Worm (Caenorhabditis elegans) whole organism, young adult: ENCODE results near the gene C56E6.7.

ENCODE experiments used
- B0019.2 ChIP-seq: fragments of 200-800 bp; sonication (Bioruptor generic); conservative IDR thresholded peaks from 2 replicates; pipeline ENCODE4 v1.3.6; 2022; ENCODE audit warnings: missing genetic modification reagents, missing genetic modification characterization, missing compliant biosample characterization
- D2030.7 ChIP-seq: fragments of 200-800 bp; sonication (Bioruptor generic); IDR thresholded peaks from 2 replicates; pipeline ENCODE4 v1.3.6; 2022; ENCODE audit warnings: missing genetic modification reagents, missing genetic modification characterization, missing compliant biosample characterization
- F10E7.11 ChIP-seq: sonication (generic microtip); optimal IDR thresholded peaks from 2 replicates; lab custom pipeline; 2017; ENCODE audit warnings: mild to moderate bottlenecking, missing genetic modification characterization, moderate library complexity, missing compliant biosample characterization
- F33H1.4 ChIP-seq: fragments of 200-800 bp; sonication (Bioruptor generic); IDR thresholded peaks from 2 replicates; pipeline ENCODE4 v1.3.6; 2022; ENCODE audit warnings: missing genetic modification reagents, missing genetic modification characterization, missing compliant biosample characterization
- F52B5.7 ChIP-seq: sonication (generic microtip); optimal IDR thresholded peaks from 2 replicates; lab custom pipeline; 2016; ENCODE audit warnings: mild to moderate bottlenecking, missing genetic modification characterization, missing compliant biosample characterization
- F57C9.4 ChIP-seq: sonication (generic microtip); optimal IDR thresholded peaks from 2 replicates; lab custom pipeline; 2017; ENCODE audit warnings: mild to moderate bottlenecking, missing genetic modification characterization, missing compliant biosample characterization
- T07F8.4 ChIP-seq: sonication (generic microtip); optimal IDR thresholded peaks from 2 replicates; lab custom pipeline; 2016; ENCODE audit warnings: mild to moderate bottlenecking, missing genetic modification characterization, moderate library complexity, missing compliant biosample characterization
- T26A5.8 ChIP-seq: sonication (generic microtip); optimal IDR thresholded peaks from 2 replicates; lab custom pipeline; 2016; ENCODE audit warnings: missing genetic modification characterization, missing compliant biosample characterization
- Y53G8AR.9 ChIP-seq: fragments of 200-800 bp; sonication (Bioruptor generic); conservative IDR thresholded peaks from 2 replicates; pipeline ENCODE4 v1.3.6; 2022; ENCODE audit warnings: missing genetic modification reagents, missing genetic modification characterization, missing compliant biosample characterization
- Y56A3A.18 ChIP-seq: fragments of 200-800 bp; sonication (Bioruptor generic); IDR thresholded peaks from 2 replicates; pipeline ENCODE4 v1.3.6; 2022; ENCODE audit warnings: missing genetic modification reagents, missing genetic modification characterization, missing compliant biosample characterization
- ZK185.1 ChIP-seq: sonication (generic microtip); optimal IDR thresholded peaks from 2 replicates; lab custom pipeline; 2016; ENCODE audit warnings: mild to moderate bottlenecking, missing genetic modification characterization, missing compliant biosample characterization; ENCODE audit not compliant: poor library complexity, severe bottlenecking
- akir-1 ChIP-seq: fragments of 200-800 bp; sonication (Bioruptor generic); optimal IDR thresholded peaks from 2 replicates; lab custom pipeline; 2018; ENCODE audit warnings: mild to moderate bottlenecking, missing genetic modification characterization, moderate library complexity, missing compliant biosample characterization
- attf-3 ChIP-seq: fragments of 200-800 bp; sonication (Bioruptor generic); conservative IDR thresholded peaks from 2 replicates; pipeline ENCODE4 v1.3.6; 2022; ENCODE audit warnings: missing genetic modification reagents, missing genetic modification characterization, missing compliant biosample characterization
- attf-6 ChIP-seq: fragments of 200-800 bp; sonication (Bioruptor generic); IDR thresholded peaks from 2 replicates; pipeline ENCODE4 v1.3.6; 2022; ENCODE audit warnings: missing genetic modification reagents, missing genetic modification characterization, missing compliant biosample characterization
- bed-1 ChIP-seq: fragments of 200-800 bp; sonication (Bioruptor generic); IDR thresholded peaks from 2 replicates; pipeline ENCODE4 v1.3.6; 2022; ENCODE audit warnings: missing genetic modification reagents, missing genetic modification characterization, missing compliant biosample characterization
- ccch-3 ChIP-seq: fragments of 200-800 bp; sonication (Bioruptor generic); optimal IDR thresholded peaks from 2 replicates; lab custom pipeline; 2018; ENCODE audit warnings: mild to moderate bottlenecking, missing genetic modification characterization, missing compliant biosample characterization
- cebp-1 ChIP-seq, 2 experiments: fragments of 200-800 bp in 1 of 2; sonication (Bioruptor generic) in 1 of 2; sonication (generic microtip) in 1 of 2; IDR thresholded peaks in 1 of 2; optimal IDR thresholded peaks in 1 of 2; 2 replicates each; pipeline versions ENCODE4 v1.3.6 to Lab custom; 2017 to 2022; ENCODE audit warnings: missing compliant biosample characterization in 2 of 2, missing genetic modification characterization in 2 of 2, mild to moderate bottlenecking in 1 of 2, missing genetic modification reagents in 1 of 2, moderate library complexity in 1 of 2
- ceh-58 ChIP-seq: fragments of 200-800 bp; sonication (Bioruptor generic); IDR thresholded peaks from 2 replicates; pipeline ENCODE4 v1.3.6; 2022; ENCODE audit warnings: missing genetic modification characterization, missing compliant biosample characterization
- dox-1 ChIP-seq: fragments of 200-800 bp; sonication (Bioruptor generic); IDR thresholded peaks from 2 replicates; pipeline ENCODE4 v1.3.6; 2022; ENCODE audit warnings: missing genetic modification reagents, missing genetic modification characterization, missing compliant biosample characterization
- dpff-1 ChIP-seq: sonication (generic microtip); optimal IDR thresholded peaks from 2 replicates; lab custom pipeline; 2017; ENCODE audit warnings: mild to moderate bottlenecking, missing genetic modification characterization, missing compliant biosample characterization
- dpl-1 ChIP-seq: fragments of 150-350 bp; optimal IDR thresholded peaks from 2 replicates; lab custom pipeline; 2014; ENCODE audit warnings: missing biosample characterization, missing genetic modification reagents, missing genetic modification characterization
- egrh-3 ChIP-seq: fragments of 200-800 bp; sonication (Bioruptor generic); IDR thresholded peaks from 2 replicates; pipeline ENCODE4 v1.3.6; 2022; ENCODE audit warnings: missing genetic modification reagents, missing genetic modification characterization, missing compliant biosample characterization
- gei-17 ChIP-seq: fragments of 200-800 bp; sonication (Bioruptor generic); optimal IDR thresholded peaks from 2 replicates; lab custom pipeline; 2018; ENCODE audit warnings: mild to moderate bottlenecking, missing genetic modification characterization, missing compliant biosample characterization
- hlh-26 ChIP-seq: fragments of 200-800 bp; sonication (Bioruptor generic); conservative IDR thresholded peaks from 2 replicates; pipeline ENCODE4 v1.3.6; 2022; ENCODE audit warnings: missing genetic modification reagents, missing genetic modification characterization, missing compliant biosample characterization
- hrde-1 ChIP-seq: sonication (generic microtip); optimal IDR thresholded peaks from 2 replicates; lab custom pipeline; 2016; ENCODE audit warnings: missing genetic modification characterization, mild to moderate bottlenecking, missing compliant biosample characterization, moderate library complexity, missing genotype, missing genetic modification reagents, borderline replicate concordance
- let-526 ChIP-seq: fragments of 200-800 bp; sonication (Bioruptor generic); IDR thresholded peaks from 2 replicates; pipeline ENCODE4 v1.3.6; 2022; ENCODE audit warnings: missing genetic modification reagents, missing genetic modification characterization, missing compliant biosample characterization
- let-607 ChIP-seq, 2 experiments: fragments of 200-800 bp in 1 of 2; sonication (Bioruptor generic) in 1 of 2; sonication (generic microtip) in 1 of 2; optimal IDR thresholded peaks; 2 replicates each; lab custom pipeline; 2016 to 2018; ENCODE audit warnings: mild to moderate bottlenecking in 2 of 2, missing compliant biosample characterization in 2 of 2, missing genetic modification characterization in 2 of 2, moderate library complexity in 2 of 2, missing genotype in 1 of 2
- lin-26 ChIP-seq: fragments of 200-800 bp; sonication (Bioruptor generic); IDR thresholded peaks from 2 replicates; pipeline ENCODE4 v1.3.6; 2022; ENCODE audit warnings: missing genetic modification reagents, missing genetic modification characterization, missing compliant biosample characterization
- lsl-1 ChIP-seq: fragments of 200-800 bp; sonication (Bioruptor generic); optimal IDR thresholded peaks from 2 replicates; lab custom pipeline; 2018; ENCODE audit warnings: mild to moderate bottlenecking, missing genetic modification characterization, moderate library complexity, missing compliant biosample characterization
- mcd-1 ChIP-seq: fragments of 200-800 bp; sonication (Bioruptor generic); IDR thresholded peaks from 2 replicates; pipeline ENCODE4 v1.3.6; 2022; ENCODE audit warnings: missing genetic modification reagents, missing genetic modification characterization, missing compliant biosample characterization
- mel-28 ChIP-seq: sonication (generic microtip); optimal IDR thresholded peaks from 2 replicates; lab custom pipeline; 2016; ENCODE audit warnings: borderline replicate concordance, mild to moderate bottlenecking, missing genetic modification characterization, missing compliant biosample characterization
- nhr-120 ChIP-seq: fragments of 200-800 bp; sonication (Bioruptor generic); IDR thresholded peaks from 2 replicates; pipeline ENCODE4 v1.3.6; 2022; ENCODE audit warnings: missing genetic modification characterization, missing compliant biosample characterization
- nhr-179 ChIP-seq: sonication (generic microtip); optimal IDR thresholded peaks from 2 replicates; lab custom pipeline; 2016; ENCODE audit warnings: mild to moderate bottlenecking, missing genetic modification characterization, missing compliant biosample characterization
- pha-4 ChIP-seq: fragments of 150-350 bp; sonication (generic microtip); optimal IDR thresholded peaks from 2 replicates; lab custom pipeline; 2014; ENCODE audit warnings: missing biosample characterization, missing genetic modification reagents, missing genetic modification characterization
- rpc-1 ChIP-seq, 2 experiments: fragments of 150-350 bp in 1 of 2; sonication (generic microtip) in 1 of 2; optimal IDR thresholded peaks; 2 replicates each; lab custom pipeline; 2014 to 2018; ENCODE audit warnings: missing biosample characterization in 1 of 2, missing genetic modification characterization in 1 of 2, missing genetic modification reagents in 1 of 2, missing genotype in 1 of 2
- snpc-1.1 ChIP-seq: sonication (generic microtip); optimal IDR thresholded peaks from 2 replicates; lab custom pipeline; 2017; ENCODE audit warnings: missing genetic modification characterization, mild to moderate bottlenecking, missing compliant biosample characterization, antibody characterized with exemption, moderate library complexity, missing genotype, missing genetic modification reagents; ENCODE audit not compliant: insufficient read depth
- snpc-3.4 ChIP-seq: sonication (generic microtip); optimal IDR thresholded peaks from 2 replicates; lab custom pipeline; 2017; ENCODE audit warnings: missing genetic modification characterization, mild to moderate bottlenecking, missing compliant biosample characterization, antibody characterized with exemption, moderate library complexity, missing genotype, missing genetic modification reagents
- somi-1 ChIP-seq: fragments of 200-800 bp; sonication (Bioruptor generic); optimal IDR thresholded peaks from 2 replicates; lab custom pipeline; 2018; ENCODE audit warnings: mild to moderate bottlenecking, missing genetic modification characterization, missing compliant biosample characterization
- tbp1 ChIP-seq: fragments of 200-800 bp; sonication (Bioruptor generic); optimal IDR thresholded peaks from 2 replicates; lab custom pipeline; 2018; ENCODE audit warnings: mild to moderate bottlenecking, missing genetic modification characterization, missing compliant biosample characterization
- xnd-1 ChIP-seq: sonication (generic microtip); optimal IDR thresholded peaks from 2 replicates; lab custom pipeline; 2016; ENCODE audit warnings: missing genotype, missing genetic modification reagents, missing genetic modification characterization, missing compliant biosample characterization
- zfh-2 ChIP-seq: fragments of 200-800 bp; sonication (Bioruptor generic); conservative IDR thresholded peaks from 2 replicates; pipeline ENCODE4 v1.3.6; 2022; ENCODE audit warnings: missing genetic modification reagents, missing genetic modification characterization, missing compliant biosample characterization
- ztf-28 ChIP-seq: fragments of 200-800 bp; sonication (Bioruptor generic); IDR thresholded peaks from 2 replicates; pipeline ENCODE4 v1.3.6; 2022; ENCODE audit warnings: missing genetic modification reagents, missing genetic modification characterization, missing compliant biosample characterization
- ztf-3 ChIP-seq: fragments of 200-800 bp; sonication (Bioruptor generic); optimal IDR thresholded peaks from 2 replicates; lab custom pipeline; 2018; ENCODE audit warnings: mild to moderate bottlenecking, missing genetic modification characterization, missing compliant biosample characterization

Gene C56E6.7

DNA sequence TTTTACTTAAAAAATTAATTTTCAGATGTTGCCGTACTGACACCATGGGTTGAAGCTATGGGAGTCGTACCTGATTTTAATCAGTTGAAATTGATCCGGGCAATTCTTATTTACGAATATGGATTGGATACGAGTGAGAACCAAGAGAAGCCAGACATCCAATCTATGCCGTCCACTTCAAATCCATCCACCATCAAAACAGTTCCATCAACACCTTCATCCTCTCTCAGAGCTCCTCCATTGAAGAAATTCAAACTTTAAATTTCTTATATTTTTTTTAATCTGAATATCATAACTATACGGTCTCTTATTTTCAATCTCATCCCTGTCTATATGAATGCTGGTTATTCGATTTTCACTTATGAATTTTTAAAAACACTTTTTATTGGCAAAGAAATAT, 42.5 kb downstream of the C56E6.7 start (continued):
- peak; percentile 52 for TF ChIP-seq mel-28
- TF ChIP-seq T26A5.8 (tag; lab: Kevin White, UChicago): no peak
- TF ChIP-seq gei-17: no peak
- TF ChIP-seq hrde-1 (tag; lab: Kevin White, UChicago): no peak
- no peak for TF ChIP-seq lin-26 (GFP tag; lab: Robert Waterston, UW)
- TF ChIP-seq T07F8.4 (tag; lab: Kevin White, UChicago): no peak
- no peak for TF ChIP-seq ztf-3 (GFP tag; lab: Kevin White, UChicago)
- no peak for TF ChIP-seq F52B5.7 (tag; lab: Kevin White, UChicago)
- 0 out of 2 replicates have a peak, but pooled peaks have one; percentile 16 for TF ChIP-seq B0019.2 (GFP tag; lab: Robert Waterston, UW)
- no peak for TF ChIP-seq akir-1 (GFP tag; lab: Kevin White, UChicago)
- TF ChIP-seq attf-6 (GFP tag; lab: Robert Waterston, UW): no peak
- no peak for TF ChIP-seq dpl-1
- no peak for TF ChIP-seq ceh-58 (GFP tag; lab: Robert Waterston, UW)
- no peak for TF ChIP-seq F33H1.4 (GFP tag; lab: Robert Waterston, UW)
- no peak for TF ChIP-seq zfh-2 (GFP tag; lab: Robert Waterston, UW)
- no peak for TF ChIP-seq rpc-1 (optimal IDR thresholded peaks at IDR 0.05; lab: Kevin White, UChicago)
- TF ChIP-seq rpc-1 (tag; optimal IDR thresholded peaks at IDR 0.05; lab: Kevin White, UChicago): no peak
- no peak for TF ChIP-seq egrh-3
- TF ChIP-seq bed-1 (GFP tag; lab: Robert Waterston, UW): no peak
- no peak for TF ChIP-seq somi-1 (GFP tag; lab: Kevin White, UChicago)
- no peak for TF ChIP-seq let-526 (GFP tag; lab: Robert Waterston, UW)
- 0 out of 2 replicates have a peak, but pooled peaks have one; percentile 18 for TF ChIP-seq dox-1
- TF ChIP-seq pha-4 (tag; lab: Kevin White, UChicago): no peak
- TF ChIP-seq mcd-1 (GFP tag; lab: Robert Waterston, UW): no peak
- TF ChIP-seq nhr-120 (GFP tag; lab: Robert Waterston, UW): no peak
- TF ChIP-seq F57C9.4: no peak
- TF ChIP-seq xnd-1 (tag; lab: Kevin White, UChicago): no peak
- no peak for TF ChIP-seq Y56A3A.18 (GFP tag; lab: Robert Waterston, UW)
- TF ChIP-seq ZK185.1 (tag; lab: Kevin White, UChicago): no peak
- no peak for TF ChIP-seq D2030.7
- peak; percentile 79 for TF ChIP-seq Y53G8AR.9 (GFP tag; lab: Robert Waterston, UW)
- no peak for TF ChIP-seq let-607 (tag; optimal IDR thresholded peaks at IDR 0.05; lab: Kevin White, UChicago)
- TF ChIP-seq snpc-1.1 (tag; lab: Kevin White, UChicago): no peak
- TF ChIP-seq attf-3 (GFP tag; lab: Robert Waterston, UW): no peak
- 0 out of 2 replicates have a peak, but pooled peaks have one; percentile 29 for TF ChIP-seq cebp-1 (GFP tag; IDR thresholded peaks at IDR 0.05; lab: Robert Waterston, UW)
- TF ChIP-seq cebp-1 (tag; optimal IDR thresholded peaks at IDR 0.05; lab: Kevin White, UChicago): peak; percentile 59

DNA sequence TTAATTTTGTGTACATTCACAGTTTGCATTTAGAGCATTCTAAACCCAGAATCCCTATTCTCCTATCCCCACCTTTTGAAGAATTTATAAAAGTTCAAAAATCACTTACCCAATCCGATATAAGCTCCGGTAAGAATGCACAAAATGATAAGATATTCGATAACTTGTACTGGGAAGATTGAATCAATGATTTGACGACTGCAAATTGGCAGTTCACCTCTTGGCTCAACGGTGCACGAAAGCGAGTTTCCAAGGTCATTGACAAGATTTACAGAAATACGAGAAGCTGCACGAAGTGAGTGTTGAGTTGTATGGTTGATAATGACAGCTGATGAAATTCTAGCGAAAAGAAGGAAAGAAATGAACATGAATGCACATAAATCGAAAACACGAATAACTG, 43.9 kb downstream of the C56E6.7 start:
- no peak for TF ChIP-seq hlh-26 (GFP tag; lab: Robert Waterston, UW)
- TF ChIP-seq gei-17: no peak
- no peak for TF ChIP-seq dpff-1
- no peak for TF ChIP-seq Y53G8AR.9 (GFP tag; lab: Robert Waterston, UW)
- no peak for TF ChIP-seq dox-1
- TF ChIP-seq snpc-3.4: no peak
- no peak for TF ChIP-seq tbp1
- no peak for TF ChIP-seq F10E7.11 (tag; lab: Kevin White, UChicago)
- no peak for TF ChIP-seq F57C9.4
- no peak for TF ChIP-seq lsl-1
- TF ChIP-seq ztf-3 (GFP tag; lab: Kevin White, UChicago): no peak
- no peak for TF ChIP-seq ztf-28
- no peak for TF ChIP-seq ccch-3 (GFP tag; lab: Kevin White, UChicago)
- TF ChIP-seq nhr-179 (tag; lab: Kevin White, UChicago): no peak
